Fruit fly (Drosophila melanogaster): ENCODE results near the gene CG11656.

CG11656 gene

DNA sequence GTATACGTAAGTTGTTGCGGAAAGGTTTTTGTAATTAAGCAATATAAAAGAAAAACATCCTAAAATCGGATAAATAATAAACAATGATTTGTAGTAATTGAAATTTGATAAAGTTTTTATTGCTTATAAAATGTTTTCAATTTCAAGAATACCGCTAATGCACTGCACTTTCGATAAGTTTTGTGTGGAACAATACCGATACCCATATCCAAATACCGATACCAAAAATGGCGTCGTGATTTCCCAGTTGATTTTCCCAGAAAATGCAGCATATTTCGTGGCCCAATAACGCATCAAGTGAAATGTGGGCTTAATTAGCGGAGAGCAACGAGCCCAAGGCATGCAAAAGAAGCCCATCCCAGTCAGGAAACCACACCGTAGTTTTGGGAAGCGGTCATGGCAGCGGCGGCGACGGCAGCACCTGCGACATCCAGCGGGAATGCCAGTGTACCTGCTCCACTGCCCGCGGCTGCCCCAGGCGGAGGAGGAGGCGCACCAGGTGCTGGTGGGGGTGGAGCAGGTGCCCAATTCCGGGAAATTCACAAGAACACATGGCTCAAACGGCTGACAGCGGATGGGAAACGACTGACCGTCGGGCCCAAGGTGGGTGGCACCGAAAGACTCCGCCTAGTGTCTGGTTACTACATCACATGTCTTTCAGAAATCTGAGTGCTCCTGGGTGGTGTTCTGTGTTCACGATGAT lies 23.7 kb upstream of the CG11656 start, which contains the start of gene CG31342 (continued):
- TF ChIP-seq bsh (GFP tag; optimal IDR thresholded peaks at IDR 0.05) (peak in 1 of 2 experiments; percentile 62), PHDP (tag; optimal IDR thresholded peaks at IDR 0.05) (peak; percentile 68), Side (GFP tag; optimal IDR thresholded peaks at IDR 0.05) (no peak), CG18262 (tag; optimal IDR thresholded peaks at IDR 0.05) (no peak), CG12744 (GFP tag; optimal IDR thresholded peaks at IDR 0.05) (no peak), slbo (GFP tag; IDR thresholded peaks at IDR 0.05) (peak; percentile 41; the same call in 1 of the 2 replicates), CHES-1-like (GFP tag; optimal IDR thresholded peaks at IDR 0.05) (no peak), CG31224 (GFP tag; IDR thresholded peaks at IDR 0.05) (no peak), Dp (GFP tag; optimal IDR thresholded peaks at IDR 0.05) (peak; percentile 3), Hr3 (GFP tag; optimal IDR thresholded peaks at IDR 0.05) (peak; percentile 22), sr (GFP tag; IDR thresholded peaks at IDR 0.05) (0 out of 3 replicates have a peak, but pooled peaks have one; percentile 21), CG10959 (GFP tag; IDR thresholded peaks at IDR 0.05) (no peak), kah (GFP tag; optimal IDR thresholded peaks at IDR 0.05) (no peak), tin (GFP tag; optimal IDR thresholded peaks at IDR 0.05) (peak; percentile 17), dm (GFP tag; optimal IDR thresholded peaks at IDR 0.05) (peak; percentile 46), CG1647 (GFP tag; optimal IDR thresholded peaks at IDR 0.05) (no peak), CG15011 (GFP tag; optimal IDR thresholded peaks at IDR 0.05) (peak; percentile 0), CG34422 (GFP tag; IDR thresholded peaks at IDR 0.05) (no peak), Bteb2 (GFP tag; optimal IDR thresholded peaks at IDR 0.05) (peak; percentile 37), sim (GFP tag; IDR thresholded peaks at IDR 0.05) (no peak), CrebB (tag; optimal IDR thresholded peaks at IDR 0.05) (peak; percentile 14), CG12942 (GFP tag; optimal IDR thresholded peaks at IDR 0.05) (no peak), CG15514 (GFP tag; optimal IDR thresholded peaks at IDR 0.05) (peak; percentile 52), Ptx1 (GFP tag; IDR thresholded peaks at IDR 0.05) (peak; percentile 24; the same call in 1 of the 2 replicates), lilli (GFP tag; optimal IDR thresholded peaks at IDR 0.05) (peak; percentile 46), yki (optimal IDR thresholded peaks at IDR 0.05) (no peak), nmo (GFP tag; optimal IDR thresholded peaks at IDR 0.05) (peak; percentile 68), Atf6 (GFP tag; IDR thresholded peaks at IDR 0.05) (peak; percentile 27; the same call in 1 of the 2 replicates), nom (GFP tag; optimal IDR thresholded peaks at IDR 0.05) (peak; percentile 5), CG1602 (GFP tag; optimal IDR thresholded peaks at IDR 0.05) (no peak), knrl (GFP tag; IDR thresholded peaks at IDR 0.05; ENCODE audit: partially characterized antibody) (peak; percentile 59; the same call in 2 of the 3 replicates), dimm (GFP tag; IDR thresholded peaks at IDR 0.05) (no peak), CG9817 (tag; optimal IDR thresholded peaks at IDR 0.05) (peak; percentile 28), gem (tag; optimal IDR thresholded peaks at IDR 0.05) (no peak), YL-1 (GFP tag; optimal IDR thresholded peaks at IDR 0.05) (peak; percentile 88), CG17829 (tag; optimal IDR thresholded peaks at IDR 0.05) (peak; percentile 76), Ets97D (GFP tag; optimal IDR thresholded peaks at IDR 0.05) (peak; percentile 17), row (GFP tag; IDR thresholded peaks at IDR 0.05) (peak; percentile 77), HmgD (GFP tag; optimal IDR thresholded peaks at IDR 0.05) (peak; percentile 5), CG7271 (tag; optimal IDR thresholded peaks at IDR 0.05) (peak; percentile 50), Stat92E (GFP tag; optimal IDR thresholded peaks at IDR 0.05) (peak in 1 of 3 experiments; percentile 86), CG13624 (GFP tag; optimal IDR thresholded peaks at IDR 0.05) (peak; percentile 67), CG18476 (GFP tag; optimal IDR thresholded peaks at IDR 0.05) (no peak), mam (GFP tag; optimal IDR thresholded peaks at IDR 0.05) (no peak), vvl (GFP tag; IDR thresholded peaks at IDR 0.05) (peak; percentile 63; the same call in 1 of the 2 replicates), sob (GFP tag; IDR thresholded peaks at IDR 0.05) (peak; percentile 14; the same call in 1 of the 2 replicates), CG10979 (tag; optimal IDR thresholded peaks at IDR 0.05) (peak; percentile 61), CG14710 (tag; optimal IDR thresholded peaks at IDR 0.05) (peak; percentile 70), CG16813 (GFP tag; IDR thresholded peaks at IDR 0.05; ENCODE audit: partially characterized antibody) (peak; percentile 58)

All from whole organism, embryonic.